Worm (Caenorhabditis elegans) whole organism, midembryonic: ENCODE results near the gene F36H5.10.

Source experiments
- T22C8.4 ChIP-seq: fragments of 200-800 bp; sonication (Bioruptor generic); IDR thresholded peaks from 2 replicates; pipeline ENCODE4 v1.3.6; 2022; ENCODE audit warnings: missing genetic modification characterization, missing compliant biosample characterization
- cog-1 ChIP-seq: sonication (generic microtip); optimal IDR thresholded peaks from 2 replicates; lab custom pipeline; 2016; ENCODE audit warnings: missing genetic modification characterization, missing compliant biosample characterization
- flt-1 ChIP-seq: fragments of 200-800 bp; sonication (Bioruptor generic); IDR thresholded peaks from 2 replicates; pipeline ENCODE4 v1.3.6; 2022; ENCODE audit warnings: missing genetic modification characterization, missing compliant biosample characterization
- klf-2 ChIP-seq: fragments of 200-800 bp; sonication (Bioruptor generic); conservative IDR thresholded peaks from 2 replicates; pipeline ENCODE4 v1.3.6; 2022; ENCODE audit warnings: missing genetic modification reagents, missing genetic modification characterization, missing compliant biosample characterization
- med-1 ChIP-seq: sonication (generic microtip); optimal IDR thresholded peaks from 2 replicates; lab custom pipeline; 2017; ENCODE audit warnings: missing genetic modification characterization, mild to moderate bottlenecking, missing compliant biosample characterization, antibody characterized with exemption, missing genetic modification reagents; ENCODE audit not compliant: insufficient read depth
- ref-1 ChIP-seq: fragments of 200-800 bp; sonication (Bioruptor generic); conservative IDR thresholded peaks from 2 replicates; pipeline ENCODE4 v1.3.6; 2022; ENCODE audit warnings: missing genetic modification reagents, missing genetic modification characterization, missing compliant biosample characterization
- ztf-23 ChIP-seq: fragments of 200-800 bp; sonication (Bioruptor generic); IDR thresholded peaks from 2 replicates; pipeline ENCODE4 v1.3.6; 2022; ENCODE audit warnings: missing genetic modification reagents, missing genetic modification characterization, missing compliant biosample characterization
- ztf-29 ChIP-seq: fragments of 200-800 bp; sonication (Bioruptor generic); IDR thresholded peaks from 2 replicates; pipeline ENCODE4 v1.3.6; 2022; ENCODE audit warnings: missing genetic modification reagents, missing genetic modification characterization, missing compliant biosample characterization

ce11 chrII:1736353-1736752, 20.8 kb upstream of the F36H5.10 start, which contains the start of gene ceh-83:
- TF ChIP-seq ztf-29 (GFP tag; lab: Robert Waterston, UW) (no peak), cog-1 (no peak), ref-1 (GFP tag; lab: Robert Waterston, UW) (no peak), klf-2 (GFP tag; lab: Robert Waterston, UW) (no peak), flt-1 (GFP tag; lab: Robert Waterston, UW) (no peak), T22C8.4 (GFP tag; lab: Robert Waterston, UW) (no peak), med-1 (GFP tag; lab: Kevin White, UChicago) (no peak), ztf-23 (GFP tag; lab: Robert Waterston, UW) (no peak)
